Worm (Caenorhabditis elegans) whole organism, L2 larva: Measurements from ENCODE around the gene moe-3.
A peak's percentile ranks its signal among the peaks of the same experiment; 100 is the strongest.

ENCODE experiments used
- C34F6.9 ChIP-seq: fragments of 150-350 bp; optimal IDR thresholded peaks from 2 replicates; lab custom pipeline; 2014; ENCODE audit warnings: missing biosample characterization, missing genetic modification characterization
- F13H6.1 ChIP-seq: sonication (generic microtip); optimal IDR thresholded peaks from 2 replicates; lab custom pipeline; 2016; ENCODE audit warnings: missing genetic modification characterization, missing compliant biosample characterization
- R02D3.7 ChIP-seq: fragments of 150-350 bp; optimal IDR thresholded peaks from 2 replicates; lab custom pipeline; 2014; ENCODE audit warnings: missing biosample characterization, missing genetic modification characterization
- Y55F3AM.14 ChIP-seq: fragments of 200-800 bp; sonication (Bioruptor generic); optimal IDR thresholded peaks from 2 replicates; lab custom pipeline; 2018; ENCODE audit warnings: mild to moderate bottlenecking, missing genetic modification characterization, missing compliant biosample characterization
- ZK546.5 ChIP-seq: sonication (generic microtip); optimal IDR thresholded peaks from 2 replicates; lab custom pipeline; 2017; ENCODE audit warnings: missing biosample characterization, missing genetic modification characterization
- alr-1 ChIP-seq: fragments of 150-350 bp; optimal IDR thresholded peaks from 2 replicates; lab custom pipeline; 2014; ENCODE audit warnings: missing biosample characterization, missing genetic modification characterization
- aly-2 ChIP-seq: fragments of 150-350 bp; optimal IDR thresholded peaks from 2 replicates; lab custom pipeline; 2014; ENCODE audit warnings: missing biosample characterization, missing genetic modification characterization
- ama-1 ChIP-seq: fragments of 150-350 bp; optimal IDR thresholded peaks from 2 replicates; lab custom pipeline; 2018; ENCODE audit warnings: inconsistent platforms
- blmp-1 ChIP-seq: sonication (generic microtip); optimal IDR thresholded peaks from 2 replicates; lab custom pipeline; 2017; ENCODE audit warnings: missing genetic modification characterization, mild to moderate bottlenecking, missing compliant biosample characterization, antibody characterized with exemption, moderate library complexity; ENCODE audit not compliant: insufficient read depth
- ceh-16 ChIP-seq: fragments of 150-350 bp; optimal IDR thresholded peaks from 2 replicates; lab custom pipeline; 2014; ENCODE audit warnings: missing biosample characterization, missing genetic modification characterization
- ceh-82 ChIP-seq: fragments of 150-350 bp; optimal IDR thresholded peaks from 2 replicates; lab custom pipeline; 2014; ENCODE audit warnings: missing biosample characterization, missing genetic modification characterization
- crh-2 ChIP-seq: sonication (generic microtip); optimal IDR thresholded peaks from 2 replicates; lab custom pipeline; 2017; ENCODE audit warnings: missing biosample characterization, missing genetic modification characterization
- dmd-4 ChIP-seq: sonication (generic microtip); optimal IDR thresholded peaks from 2 replicates; lab custom pipeline; 2017; ENCODE audit warnings: missing biosample characterization, missing genetic modification characterization
- egl-27 ChIP-seq: sonication (generic microtip); optimal IDR thresholded peaks from 3 replicates; lab custom pipeline; 2017; ENCODE audit warnings: missing biosample characterization, missing genetic modification reagents, missing genetic modification characterization
- elt-1 ChIP-seq: fragments of 150-350 bp; optimal IDR thresholded peaks from 2 replicates; lab custom pipeline; 2014; ENCODE audit warnings: missing biosample characterization, missing genetic modification characterization
- elt-3 ChIP-seq: sonication (generic microtip); optimal IDR thresholded peaks from 2 replicates; lab custom pipeline; 2017; ENCODE audit warnings: missing biosample characterization, missing genetic modification characterization
- fos-1 ChIP-seq: fragments of 150-350 bp; optimal IDR thresholded peaks from 2 replicates; lab custom pipeline; 2014; ENCODE audit warnings: missing biosample characterization, missing genetic modification characterization
- gmeb-1 ChIP-seq: fragments of 150-350 bp; optimal IDR thresholded peaks from 2 replicates; lab custom pipeline; 2014; ENCODE audit warnings: missing biosample characterization, missing genetic modification characterization
- lin-11 ChIP-seq: fragments of 150-350 bp; sonication (generic microtip); optimal IDR thresholded peaks from 2 replicates; lab custom pipeline; 2014; ENCODE audit warnings: missing biosample characterization, missing genetic modification characterization, inconsistent platforms, mixed read lengths
- lin-13 ChIP-seq: fragments of 150-350 bp; optimal IDR thresholded peaks from 2 replicates; lab custom pipeline; 2014; ENCODE audit warnings: missing biosample characterization, missing genetic modification reagents, missing genetic modification characterization
- lin-39 ChIP-seq: fragments of 150-350 bp; optimal IDR thresholded peaks from 2 replicates; lab custom pipeline; 2014; ENCODE audit warnings: missing biosample characterization, missing genetic modification reagents, missing genetic modification characterization
- lsy-2 ChIP-seq, 2 experiments: fragments of 150-350 bp in 1 of 2; sonication (generic microtip) in 1 of 2; optimal IDR thresholded peaks; 2 replicates each; lab custom pipeline; 2014 to 2017; ENCODE audit warnings: missing biosample characterization in 2 of 2, missing genetic modification characterization in 2 of 2
- mab-5 ChIP-seq: fragments of 150-350 bp; optimal IDR thresholded peaks from 2 replicates; lab custom pipeline; 2014; ENCODE audit warnings: missing biosample characterization, missing genetic modification characterization
- mbf-1 ChIP-seq: sonication (generic microtip); optimal IDR thresholded peaks from 2 replicates; lab custom pipeline; 2017; ENCODE audit warnings: missing biosample characterization, missing genetic modification characterization
- mdl-1 ChIP-seq, 2 experiments: fragments of 150-350 bp in 1 of 2; sonication (generic microtip) in 1 of 2; optimal IDR thresholded peaks; 2 replicates each; lab custom pipeline; 2017; ENCODE audit warnings: missing biosample characterization in 2 of 2, missing genetic modification characterization in 2 of 2
- nhr-10 ChIP-seq: sonication (generic microtip); optimal IDR thresholded peaks from 2 replicates; lab custom pipeline; 2017; ENCODE audit warnings: missing biosample characterization, missing genetic modification characterization
- nhr-11 ChIP-seq: fragments of 150-350 bp; optimal IDR thresholded peaks from 2 replicates; lab custom pipeline; 2014; ENCODE audit warnings: missing biosample characterization, missing genetic modification characterization
- nhr-12 ChIP-seq: fragments of 150-350 bp; optimal IDR thresholded peaks from 2 replicates; lab custom pipeline; 2014; ENCODE audit warnings: missing biosample characterization, missing genetic modification characterization
- nhr-129 ChIP-seq: fragments of 150-350 bp; optimal IDR thresholded peaks from 2 replicates; lab custom pipeline; 2014; ENCODE audit warnings: missing biosample characterization, missing genetic modification characterization
- nhr-21 ChIP-seq: fragments of 150-350 bp; optimal IDR thresholded peaks from 2 replicates; lab custom pipeline; 2014; ENCODE audit warnings: missing biosample characterization, missing genetic modification characterization
- nhr-23 ChIP-seq: fragments of 150-350 bp; optimal IDR thresholded peaks from 2 replicates; lab custom pipeline; 2014; ENCODE audit warnings: missing biosample characterization, missing genetic modification reagents, missing genetic modification characterization
- nhr-237 ChIP-seq: fragments of 150-350 bp; optimal IDR thresholded peaks from 2 replicates; lab custom pipeline; 2014; ENCODE audit warnings: missing biosample characterization, missing genetic modification characterization
- nhr-25 ChIP-seq: fragments of 150-350 bp; sonication (generic microtip); optimal IDR thresholded peaks from 3 replicates; lab custom pipeline; 2014; ENCODE audit warnings: missing biosample characterization, missing genetic modification characterization
- nhr-6 ChIP-seq: fragments of 150-350 bp; optimal IDR thresholded peaks from 2 replicates; lab custom pipeline; 2014; ENCODE audit warnings: missing biosample characterization, missing genetic modification characterization
- nhr-77 ChIP-seq: fragments of 150-350 bp; optimal IDR thresholded peaks from 2 replicates; lab custom pipeline; 2014; ENCODE audit warnings: missing biosample characterization, missing genetic modification characterization
- peb-1 ChIP-seq: fragments of 150-350 bp; optimal IDR thresholded peaks from 2 replicates; lab custom pipeline; 2014; ENCODE audit warnings: missing biosample characterization, missing genetic modification characterization
- sem-4 ChIP-seq: fragments of 150-350 bp; optimal IDR thresholded peaks from 2 replicates; lab custom pipeline; 2014; ENCODE audit warnings: missing biosample characterization, missing genetic modification reagents, missing genetic modification characterization
- skn-1 ChIP-seq: sonication (generic microtip); optimal IDR thresholded peaks from 2 replicates; lab custom pipeline; 2017; ENCODE audit warnings: missing biosample characterization, missing genetic modification characterization
- sma-3 ChIP-seq: sonication (generic microtip); optimal IDR thresholded peaks from 2 replicates; lab custom pipeline; 2016; ENCODE audit warnings: missing genetic modification reagents, missing genetic modification characterization, missing compliant biosample characterization
- sma-9 ChIP-seq, 2 experiments: fragments of 150-350 bp in 1 of 2; sonication (generic microtip) in 1 of 2; optimal IDR thresholded peaks; 2 replicates each; lab custom pipeline; 2014 to 2016; ENCODE audit warnings: missing genetic modification characterization in 2 of 2, mild to moderate bottlenecking in 1 of 2, missing biosample characterization in 1 of 2, missing compliant biosample characterization in 1 of 2, missing genetic modification reagents in 1 of 2, moderate library complexity in 1 of 2
- snpc-4 ChIP-seq: fragments of 150-350 bp; optimal IDR thresholded peaks from 2 replicates; lab custom pipeline; 2014; ENCODE audit warnings: missing biosample characterization, missing genetic modification characterization
- unc-39 ChIP-seq: fragments of 150-350 bp; optimal IDR thresholded peaks from 2 replicates; lab custom pipeline; 2014; ENCODE audit warnings: missing biosample characterization, missing genetic modification characterization
- unc-55 ChIP-seq: fragments of 150-350 bp; sonication (generic microtip); optimal IDR thresholded peaks from 3 replicates; lab custom pipeline; 2014; ENCODE audit warnings: missing biosample characterization, missing genetic modification reagents, missing genetic modification characterization
- unc-62 ChIP-seq: fragments of 150-350 bp; optimal IDR thresholded peaks from 2 replicates; lab custom pipeline; 2014; ENCODE audit warnings: missing biosample characterization, missing genetic modification reagents, missing genetic modification characterization
- zag-1 ChIP-seq: fragments of 150-350 bp; optimal IDR thresholded peaks from 2 replicates; lab custom pipeline; 2014; ENCODE audit warnings: missing biosample characterization, missing genetic modification characterization
- ztf-1 ChIP-seq: fragments of 200-800 bp; sonication (Bioruptor generic); conservative IDR thresholded peaks from 2 replicates; pipeline ENCODE4 v1.3.6; 2022; ENCODE audit warnings: missing genetic modification characterization, missing compliant biosample characterization
- ztf-11 ChIP-seq: sonication (generic microtip); optimal IDR thresholded peaks from 2 replicates; lab custom pipeline; 2017; ENCODE audit warnings: missing biosample characterization, missing genetic modification characterization
- ztf-4 ChIP-seq: fragments of 150-350 bp; optimal IDR thresholded peaks from 2 replicates; lab custom pipeline; 2014; ENCODE audit warnings: missing biosample characterization, missing genetic modification characterization

Gene moe-3

DNA sequence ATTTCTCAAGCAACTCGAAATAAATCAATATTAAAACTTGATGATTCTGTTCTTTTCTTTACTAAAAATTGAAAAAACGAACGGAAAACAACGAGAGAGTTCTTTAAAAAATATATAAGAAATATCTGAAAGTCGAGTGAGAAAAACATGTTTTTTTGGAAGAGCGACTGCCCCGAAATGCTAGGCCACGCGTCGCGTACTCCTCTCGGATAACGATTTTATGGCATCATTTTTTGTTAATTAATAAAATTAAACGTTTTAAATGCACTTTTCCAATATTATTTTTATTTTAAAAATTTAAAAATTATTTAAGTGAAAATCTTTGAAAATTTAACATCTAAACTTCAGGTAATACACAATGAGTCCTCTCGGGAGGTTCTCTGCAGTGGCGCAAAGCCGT is 48.4 kb downstream of the moe-3 start, which contains the start of gene gfm-1:
Gene gfm-1 (plus strand): TSS at position 349 of the 400 bp plus-strand sequence.
- TF ChIP-seq blmp-1 (tag; lab: Kevin White, UChicago): no peak
- TF ChIP-seq nhr-237 (tag; lab: Kevin White, UChicago): no peak
- no peak for TF ChIP-seq ceh-16 (tag; lab: Kevin White, UChicago)
- TF ChIP-seq fos-1 (tag; lab: Kevin White, UChicago): peak; percentile 22
- peak; percentile 75 for TF ChIP-seq gmeb-1 (tag; lab: Kevin White, UChicago)
- no peak for TF ChIP-seq nhr-12 (tag; lab: Kevin White, UChicago)
- peak; percentile 50 for TF ChIP-seq crh-2 (tag; lab: Kevin White, UChicago)
- TF ChIP-seq ama-1: no peak
- TF ChIP-seq nhr-23 (tag; lab: Kevin White, UChicago): no peak
- no peak for TF ChIP-seq unc-39 (tag; lab: Kevin White, UChicago)
- peak; percentile 82 for TF ChIP-seq sma-9 (GFP tag; optimal IDR thresholded peaks at IDR 0.05; lab: Kevin White, UChicago)
- TF ChIP-seq sma-9 (tag; optimal IDR thresholded peaks at IDR 0.05; lab: Kevin White, UChicago): no peak
- no peak for TF ChIP-seq nhr-11 (tag; lab: Kevin White, UChicago)
- no peak for TF ChIP-seq elt-1 (tag; lab: Kevin White, UChicago)
- no peak for TF ChIP-seq nhr-25 (tag; lab: Kevin White, UChicago)
- no peak for TF ChIP-seq R02D3.7
- TF ChIP-seq sma-3 (GFP tag; lab: Kevin White, UChicago): peak; percentile 80
- TF ChIP-seq nhr-6 (tag; lab: Kevin White, UChicago): no peak
- no peak for TF ChIP-seq egl-27 (tag; lab: Kevin White, UChicago)
- no peak for TF ChIP-seq ceh-82 (tag; lab: Kevin White, UChicago)
- TF ChIP-seq zag-1: no peak
- no peak for TF ChIP-seq nhr-10 (tag; lab: Kevin White, UChicago)
- no peak for TF ChIP-seq lin-39 (tag; lab: Kevin White, UChicago)
- TF ChIP-seq skn-1 (tag; lab: Kevin White, UChicago): no peak
- peak in 1 of 2 experiments; percentile 12 for TF ChIP-seq mdl-1 (tag; optimal IDR thresholded peaks at IDR 0.05; lab: Kevin White, UChicago)
- TF ChIP-seq ZK546.5 (tag; lab: Kevin White, UChicago): no peak
- TF ChIP-seq nhr-21 (tag; lab: Kevin White, UChicago): peak; percentile 21
- TF ChIP-seq C34F6.9: peak; percentile 69
- TF ChIP-seq nhr-77 (tag; lab: Kevin White, UChicago): no peak
- no peak for TF ChIP-seq alr-1 (tag; lab: Kevin White, UChicago)
- no peak for TF ChIP-seq elt-3 (tag; lab: Kevin White, UChicago)
- no peak for TF ChIP-seq Y55F3AM.14 (GFP tag; lab: Kevin White, UChicago)
- peak; percentile 44 to 77 for TF ChIP-seq lsy-2 (tag; optimal IDR thresholded peaks at IDR 0.05; lab: Kevin White, UChicago)
- peak; percentile 1 for TF ChIP-seq lin-11 (tag; lab: Kevin White, UChicago)
- no peak for TF ChIP-seq peb-1 (tag; lab: Kevin White, UChicago)
- TF ChIP-seq unc-62 (GFP tag; lab: Kevin White, UChicago): no peak
- no peak for TF ChIP-seq aly-2
- peak; percentile 71 for TF ChIP-seq F13H6.1 (tag; lab: Kevin White, UChicago)
- no peak for TF ChIP-seq dmd-4 (tag; lab: Kevin White, UChicago)
- TF ChIP-seq sem-4 (tag; lab: Kevin White, UChicago): peak; percentile 72
- TF ChIP-seq ztf-11 (tag; lab: Kevin White, UChicago): no peak
- no peak for TF ChIP-seq mab-5 (tag; lab: Kevin White, UChicago)
- TF ChIP-seq ztf-1 (GFP tag; lab: Robert Waterston, UW): no peak
- no peak for TF ChIP-seq nhr-129 (tag; lab: Kevin White, UChicago)
- no peak for TF ChIP-seq mbf-1 (tag; lab: Kevin White, UChicago)
- no peak for TF ChIP-seq ztf-4 (tag; lab: Kevin White, UChicago)
- peak; percentile 73 for TF ChIP-seq snpc-4
- TF ChIP-seq lin-13 (GFP tag; lab: Kevin White, UChicago): no peak
- peak; percentile 70 for TF ChIP-seq unc-55 (GFP tag; lab: Kevin White, UChicago)
